Worm (Caenorhabditis elegans) whole organism, L4 larva: ENCODE data around the gene F53B7.4.

Experiments
- D1046.2 ChIP-seq: fragments of 200-800 bp; sonication (Bioruptor generic); IDR thresholded peaks from 2 replicates; pipeline ENCODE4 v1.3.6; 2022; ENCODE audit warnings: missing genetic modification characterization, missing compliant biosample characterization
- F10B5.3 ChIP-seq: sonication (generic microtip); optimal IDR thresholded peaks from 2 replicates; lab custom pipeline; 2016; ENCODE audit warnings: mild to moderate bottlenecking, missing genetic modification characterization, missing compliant biosample characterization
- F26F4.8 ChIP-seq: fragments of 200-800 bp; sonication (Bioruptor generic); conservative IDR thresholded peaks from 2 replicates; pipeline ENCODE4 v1.3.6; 2022; ENCODE audit warnings: missing genetic modification characterization, missing compliant biosample characterization
- F37D6.2 ChIP-seq: sonication (generic microtip); optimal IDR thresholded peaks from 2 replicates; lab custom pipeline; 2016; ENCODE audit warnings: mild to moderate bottlenecking, missing genetic modification characterization, missing compliant biosample characterization
- F49E8.2 ChIP-seq: sonication (generic microtip); optimal IDR thresholded peaks from 2 replicates; lab custom pipeline; 2016; ENCODE audit warnings: missing compliant biosample characterization, mild to moderate bottlenecking, missing genetic modification characterization, borderline replicate concordance
- R02D3.7 ChIP-seq: fragments of 150-350 bp; sonication (generic microtip); optimal IDR thresholded peaks from 3 replicates; lab custom pipeline; 2014; ENCODE audit warnings: missing biosample characterization, missing genetic modification characterization
- T26A8.4 ChIP-seq: fragments of 200-800 bp; sonication (Bioruptor generic); IDR thresholded peaks from 2 replicates; pipeline ENCODE4 v1.3.6; 2022; ENCODE audit warnings: missing genetic modification characterization, missing compliant biosample characterization
- Y105C5A.15 ChIP-seq: fragments of 200-800 bp; sonication (Bioruptor generic); IDR thresholded peaks from 2 replicates; pipeline ENCODE4 v1.3.6; 2022; ENCODE audit warnings: missing genetic modification characterization, missing compliant biosample characterization
- Y5F2A.4 ChIP-seq: fragments of 200-800 bp; sonication (Bioruptor generic); optimal IDR thresholded peaks from 2 replicates; lab custom pipeline; 2018; ENCODE audit warnings: mild to moderate bottlenecking, missing genetic modification characterization, missing compliant biosample characterization
- Y75B8A.6 ChIP-seq: fragments of 200-800 bp; sonication (Bioruptor generic); IDR thresholded peaks from 2 replicates; pipeline ENCODE4 v1.3.6; 2022; ENCODE audit warnings: missing genetic modification reagents, missing genetic modification characterization, missing compliant biosample characterization
- ZK337.2 ChIP-seq: fragments of 200-800 bp; sonication (Bioruptor generic); IDR thresholded peaks from 2 replicates; pipeline ENCODE4 v1.3.6; 2022; ENCODE audit warnings: missing genetic modification reagents, missing genetic modification characterization, missing compliant biosample characterization
- ZK546.5 ChIP-seq, 2 experiments: sonication (generic microtip); optimal IDR thresholded peaks; 2 replicates each; lab custom pipeline; 2017; ENCODE audit warnings: missing biosample characterization in 2 of 2, missing genetic modification characterization in 2 of 2
- aly-2 ChIP-seq: sonication (generic microtip); optimal IDR thresholded peaks from 2 replicates; lab custom pipeline; 2018; ENCODE audit warnings: missing biosample characterization, missing genetic modification characterization
- ama-1 ChIP-seq: fragments of 150-350 bp; optimal IDR thresholded peaks from 2 replicates; lab custom pipeline; 2014; ENCODE audit warnings: inconsistent platforms, mixed read lengths
- attf-4 ChIP-seq: sonication (generic microtip); optimal IDR thresholded peaks from 3 replicates; lab custom pipeline; 2017; ENCODE audit warnings: missing biosample characterization, missing genetic modification characterization
- ceh-20 ChIP-seq: fragments of 200-800 bp; sonication (Bioruptor generic); IDR thresholded peaks from 2 replicates; pipeline ENCODE4 v1.3.6; 2022; ENCODE audit warnings: missing genetic modification reagents, missing genetic modification characterization, missing compliant biosample characterization
- ceh-32 ChIP-seq: sonication (generic microtip); optimal IDR thresholded peaks from 2 replicates; lab custom pipeline; 2016; ENCODE audit warnings: mild to moderate bottlenecking, missing genetic modification characterization, missing compliant biosample characterization; ENCODE audit not compliant: poor library complexity
- cey-2 ChIP-seq: sonication (generic microtip); optimal IDR thresholded peaks from 3 replicates; lab custom pipeline; 2017; ENCODE audit warnings: missing genetic modification characterization, mild to moderate bottlenecking, missing compliant biosample characterization, antibody characterized with exemption, borderline replicate concordance; ENCODE audit not compliant: insufficient read depth
- daf-8 ChIP-seq: fragments of 200-800 bp; sonication (Bioruptor generic); IDR thresholded peaks from 2 replicates; pipeline ENCODE4 v1.3.6; 2022; ENCODE audit warnings: missing genetic modification characterization, missing compliant biosample characterization
- dmd-9 ChIP-seq: fragments of 200-800 bp; sonication (Bioruptor generic); IDR thresholded peaks from 2 replicates; pipeline ENCODE4 v1.3.6; 2022; ENCODE audit warnings: missing genetic modification reagents, missing genetic modification characterization, missing compliant biosample characterization
- dpl-1 ChIP-seq: fragments of 150-350 bp; optimal IDR thresholded peaks from 2 replicates; lab custom pipeline; 2014; ENCODE audit warnings: missing biosample characterization, missing genetic modification reagents, missing genetic modification characterization
- egl-27 ChIP-seq: sonication (generic microtip); optimal IDR thresholded peaks from 3 replicates; lab custom pipeline; 2017; ENCODE audit warnings: missing biosample characterization, missing genetic modification reagents, missing genetic modification characterization
- gei-8 ChIP-seq: fragments of 200-800 bp; sonication (Bioruptor generic); optimal IDR thresholded peaks from 2 replicates; lab custom pipeline; 2018; ENCODE audit warnings: mild to moderate bottlenecking, missing genetic modification characterization, missing compliant biosample characterization
- hmg-1.1 ChIP-seq: fragments of 200-800 bp; sonication (Bioruptor generic); IDR thresholded peaks from 2 replicates; pipeline ENCODE4 v1.3.6; 2022; ENCODE audit warnings: missing genetic modification reagents, missing genetic modification characterization, missing compliant biosample characterization
- lin-1 ChIP-seq: fragments of 200-800 bp; sonication (Bioruptor generic); IDR thresholded peaks from 2 replicates; pipeline ENCODE4 v1.3.6; 2022; ENCODE audit warnings: missing genetic modification reagents, missing genetic modification characterization, missing compliant biosample characterization
- lin-38 ChIP-seq: fragments of 200-800 bp; sonication (Bioruptor generic); IDR thresholded peaks from 2 replicates; pipeline ENCODE4 v1.3.6; 2022; ENCODE audit warnings: missing genetic modification reagents, missing genetic modification characterization, missing compliant biosample characterization
- madf-5 ChIP-seq, 2 experiments: fragments of 200-800 bp; sonication (Bioruptor generic); IDR thresholded peaks; 2 replicates each; pipeline ENCODE4 v1.3.6; 2022; ENCODE audit warnings: missing compliant biosample characterization in 2 of 2, missing genetic modification characterization in 2 of 2
- madf-9 ChIP-seq: fragments of 200-800 bp; sonication (Bioruptor generic); conservative IDR thresholded peaks from 2 replicates; pipeline ENCODE4 v1.3.6; 2022; ENCODE audit warnings: missing genetic modification reagents, missing genetic modification characterization, missing compliant biosample characterization
- mdl-1 ChIP-seq, 2 experiments: fragments of 150-350 bp in 1 of 2; sonication (generic microtip) in 1 of 2; optimal IDR thresholded peaks; 2 replicates each; lab custom pipeline; 2014 to 2017; ENCODE audit warnings: missing biosample characterization in 2 of 2, missing genetic modification characterization in 2 of 2
- mdt-29 ChIP-seq: fragments of 200-800 bp; sonication (Bioruptor generic); IDR thresholded peaks from 2 replicates; pipeline ENCODE4 v1.3.6; 2022; ENCODE audit warnings: missing genetic modification reagents, missing genetic modification characterization, missing compliant biosample characterization
- mes-2 ChIP-seq: sonication (generic microtip); optimal IDR thresholded peaks from 2 replicates; lab custom pipeline; 2016; ENCODE audit warnings: missing genotype, mild to moderate bottlenecking, missing genetic modification characterization, missing compliant biosample characterization; ENCODE audit not compliant: poor library complexity, severe bottlenecking
- mxl-2 ChIP-seq: fragments of 200-800 bp; sonication (Bioruptor generic); conservative IDR thresholded peaks from 2 replicates; pipeline ENCODE4 v1.3.6; 2022; ENCODE audit warnings: missing genetic modification reagents, missing genetic modification characterization, missing compliant biosample characterization
- mxl-3 ChIP-seq: fragments of 200-800 bp; sonication (Bioruptor generic); optimal IDR thresholded peaks from 2 replicates; lab custom pipeline; 2018; ENCODE audit warnings: mild to moderate bottlenecking, missing genetic modification characterization, missing compliant biosample characterization
- nhr-10 ChIP-seq: fragments of 150-350 bp; optimal IDR thresholded peaks from 2 replicates; lab custom pipeline; 2014; ENCODE audit warnings: missing biosample characterization, missing genetic modification characterization
- nhr-102 ChIP-seq: sonication (generic microtip); optimal IDR thresholded peaks from 2 replicates; lab custom pipeline; 2016; ENCODE audit warnings: mild to moderate bottlenecking, missing genetic modification characterization, moderate library complexity, missing compliant biosample characterization
- nhr-11 ChIP-seq: fragments of 150-350 bp; optimal IDR thresholded peaks from 2 replicates; lab custom pipeline; 2014; ENCODE audit warnings: missing biosample characterization, missing genetic modification characterization
- nhr-111 ChIP-seq: fragments of 200-800 bp; sonication (Bioruptor generic); optimal IDR thresholded peaks from 2 replicates; lab custom pipeline; 2018; ENCODE audit warnings: mild to moderate bottlenecking, missing genetic modification characterization, missing compliant biosample characterization
- nhr-237 ChIP-seq: sonication (generic microtip); optimal IDR thresholded peaks from 2 replicates; lab custom pipeline; 2017; ENCODE audit warnings: missing biosample characterization, missing genetic modification characterization
- nhr-25 ChIP-seq: sonication (generic microtip); optimal IDR thresholded peaks from 2 replicates; lab custom pipeline; 2017; ENCODE audit warnings: missing genetic modification characterization, mild to moderate bottlenecking, missing compliant biosample characterization, antibody characterized with exemption, moderate library complexity, borderline replicate concordance; ENCODE audit not compliant: insufficient read depth
- nhr-28 ChIP-seq: fragments of 150-350 bp; optimal IDR thresholded peaks from 2 replicates; lab custom pipeline; 2014; ENCODE audit warnings: missing biosample characterization, missing genetic modification characterization
- nhr-42 ChIP-seq: fragments of 200-800 bp; sonication (Bioruptor generic); IDR thresholded peaks from 2 replicates; pipeline ENCODE4 v1.3.6; 2022; ENCODE audit warnings: missing genetic modification characterization, missing compliant biosample characterization
- nhr-6 ChIP-seq: fragments of 150-350 bp; optimal IDR thresholded peaks from 2 replicates; lab custom pipeline; 2014; ENCODE audit warnings: missing biosample characterization, missing genetic modification characterization
- pha-4 ChIP-seq, 2 experiments: fragments of 150-350 bp in 1 of 2; fragments of 200-800 bp in 1 of 2; sonication (Bioruptor generic) in 1 of 2; IDR thresholded peaks in 1 of 2; optimal IDR thresholded peaks in 1 of 2; 2 replicates each; pipeline versions ENCODE4 v1.3.6 to Lab custom; 2014 to 2022; ENCODE audit warnings: missing genetic modification characterization in 2 of 2, missing genetic modification reagents in 2 of 2, missing biosample characterization in 1 of 2, missing compliant biosample characterization in 1 of 2
- pqm-1 ChIP-seq: sonication (generic microtip); optimal IDR thresholded peaks from 2 replicates; lab custom pipeline; 2017; ENCODE audit warnings: missing biosample characterization, missing genetic modification characterization
- sdz-12 ChIP-seq: fragments of 200-800 bp; sonication (Bioruptor generic); optimal IDR thresholded peaks from 2 replicates; lab custom pipeline; 2018; ENCODE audit warnings: mild to moderate bottlenecking, missing genetic modification characterization, missing compliant biosample characterization
- skn-1 ChIP-seq: fragments of 150-350 bp; optimal IDR thresholded peaks from 2 replicates; lab custom pipeline; 2014; ENCODE audit warnings: missing biosample characterization, missing genetic modification characterization
- spr-1 ChIP-seq: sonication (generic microtip); optimal IDR thresholded peaks from 2 replicates; lab custom pipeline; 2016; ENCODE audit warnings: mild to moderate bottlenecking, missing genetic modification characterization, missing compliant biosample characterization
- spr-3 ChIP-seq: fragments of 200-800 bp; sonication (Bioruptor generic); optimal IDR thresholded peaks from 2 replicates; lab custom pipeline; 2018; ENCODE audit warnings: mild to moderate bottlenecking, missing genetic modification characterization, missing compliant biosample characterization
- vab-7 ChIP-seq: fragments of 200-800 bp; sonication (Bioruptor generic); IDR thresholded peaks from 2 replicates; pipeline ENCODE4 v1.3.6; 2022; ENCODE audit warnings: missing genetic modification reagents, missing genetic modification characterization, missing compliant biosample characterization
- zfp-3 ChIP-seq: fragments of 200-800 bp; sonication (Bioruptor generic); conservative IDR thresholded peaks from 2 replicates; pipeline ENCODE4 v1.3.6; 2022; ENCODE audit warnings: missing genetic modification reagents, missing genetic modification characterization, missing compliant biosample characterization

The F53B7.4 gene

ce11 chrV:10965501-10965900 lies 36.8 kb downstream of the F53B7.4 start, which contains the start of the genes ctf-4 and eef-1G:
Gene ctf-4 (minus strand): TSS chrV:10965539.
Gene eef-1G (plus strand): TSS chrV:10965719.
- TF ChIP-seq nhr-10 (peak; percentile 82), nhr-11 (tag; lab: Kevin White, UChicago) (peak; percentile 98), spr-3 (peak; percentile 66), mxl-3 (GFP tag; lab: Kevin White, UChicago) (peak; percentile 87), F26F4.8 (GFP tag; lab: Robert Waterston, UW) (no peak), madf-5 (GFP tag; IDR thresholded peaks at IDR 0.05; lab: Robert Waterston, UW) (no peak), nhr-42 (GFP tag; lab: Robert Waterston, UW) (peak; percentile 87; the same call in 1 of the 2 replicates), T26A8.4 (GFP tag; lab: Robert Waterston, UW) (peak; percentile 95), mxl-2 (GFP tag; lab: Robert Waterston, UW) (no peak), madf-9 (GFP tag; lab: Robert Waterston, UW) (peak; percentile 87; the same call in 1 of the 2 replicates), pha-4 (GFP tag; IDR thresholded peaks at IDR 0.05; lab: Robert Waterston, UW) (peak; percentile 92), pha-4 (tag; optimal IDR thresholded peaks at IDR 0.05; lab: Kevin White, UChicago) (peak; percentile 100), vab-7 (peak; percentile 64), mes-2 (peak; percentile 93), zfp-3 (GFP tag; lab: Robert Waterston, UW) (peak; percentile 83), mdl-1 (tag; optimal IDR thresholded peaks at IDR 0.05; lab: Kevin White, UChicago) (peak in 1 of 2 experiments; percentile 76), F37D6.2 (tag; lab: Kevin White, UChicago) (peak; percentile 86), nhr-28 (peak; percentile 97), F10B5.3 (tag; lab: Kevin White, UChicago) (peak; percentile 79), dpl-1 (GFP tag; lab: Kevin White, UChicago) (peak; percentile 98), ZK546.5 (tag; optimal IDR thresholded peaks at IDR 0.05; lab: Kevin White, UChicago) (peak in 1 of 2 experiments; percentile 67), Y105C5A.15 (GFP tag; lab: Robert Waterston, UW) (no peak), nhr-102 (tag; lab: Kevin White, UChicago) (peak; percentile 96), nhr-111 (GFP tag; lab: Kevin White, UChicago) (no peak), pqm-1 (tag; lab: Kevin White, UChicago) (peak; percentile 78), nhr-25 (tag; lab: Kevin White, UChicago) (peak; percentile 97), Y5F2A.4 (GFP tag; lab: Kevin White, UChicago) (peak; percentile 28), R02D3.7 (tag; lab: Kevin White, UChicago) (no peak), ama-1 (lab: Kevin White, UChicago) (peak; percentile 83), egl-27 (tag; lab: Kevin White, UChicago) (peak; percentile 64), Y75B8A.6 (GFP tag; lab: Robert Waterston, UW) (peak; percentile 73; the same call in 1 of the 2 replicates), hmg-1.1 (GFP tag; lab: Robert Waterston, UW) (peak; percentile 94), ceh-20 (peak; percentile 94), F49E8.2 (tag; lab: Kevin White, UChicago) (peak; percentile 51), ZK337.2 (GFP tag; lab: Robert Waterston, UW) (no peak), nhr-6 (tag; lab: Kevin White, UChicago) (peak; percentile 97), nhr-237 (tag; lab: Kevin White, UChicago) (peak; percentile 12), D1046.2 (GFP tag; lab: Robert Waterston, UW) (no peak), attf-4 (tag; lab: Kevin White, UChicago) (no peak), aly-2 (tag; lab: Kevin White, UChicago) (no peak), lin-38 (GFP tag; lab: Robert Waterston, UW) (peak; percentile 99), cey-2 (tag; lab: Kevin White, UChicago) (no peak), lin-1 (GFP tag; lab: Robert Waterston, UW) (peak; percentile 94), daf-8 (GFP tag; lab: Robert Waterston, UW) (no peak), dmd-9 (GFP tag; lab: Robert Waterston, UW) (peak; percentile 74), spr-1 (tag; lab: Kevin White, UChicago) (peak; percentile 88), ceh-32 (tag; lab: Kevin White, UChicago) (peak; percentile 56), skn-1 (tag; lab: Kevin White, UChicago) (no peak), sdz-12 (GFP tag; lab: Kevin White, UChicago) (no peak), mdt-29 (peak; percentile 89), gei-8 (GFP tag; lab: Kevin White, UChicago) (no peak)
